Worm (Caenorhabditis elegans) whole organism, L4 larva: ENCODE results near the gene hpo-10.

ENCODE experiments used
- D1046.2 ChIP-seq: fragments of 200-800 bp; sonication (Bioruptor generic); IDR thresholded peaks from 2 replicates; pipeline ENCODE4 v1.3.6; 2022; ENCODE audit warnings: missing genetic modification characterization, missing compliant biosample characterization
- F10B5.3 ChIP-seq: sonication (generic microtip); optimal IDR thresholded peaks from 2 replicates; lab custom pipeline; 2016; ENCODE audit warnings: mild to moderate bottlenecking, missing genetic modification characterization, missing compliant biosample characterization
- F26F4.8 ChIP-seq: fragments of 200-800 bp; sonication (Bioruptor generic); conservative IDR thresholded peaks from 2 replicates; pipeline ENCODE4 v1.3.6; 2022; ENCODE audit warnings: missing genetic modification characterization, missing compliant biosample characterization
- T26A8.4 ChIP-seq: fragments of 200-800 bp; sonication (Bioruptor generic); IDR thresholded peaks from 2 replicates; pipeline ENCODE4 v1.3.6; 2022; ENCODE audit warnings: missing genetic modification characterization, missing compliant biosample characterization
- Y48G9A.11 ChIP-seq: fragments of 200-800 bp; sonication (Bioruptor generic); IDR thresholded peaks from 2 replicates; pipeline ENCODE4 v1.3.6; 2022; ENCODE audit warnings: missing genetic modification reagents, missing genetic modification characterization, missing compliant biosample characterization
- Y5F2A.4 ChIP-seq: fragments of 200-800 bp; sonication (Bioruptor generic); optimal IDR thresholded peaks from 2 replicates; lab custom pipeline; 2018; ENCODE audit warnings: mild to moderate bottlenecking, missing genetic modification characterization, missing compliant biosample characterization
- aha-1 ChIP-seq: fragments of 150-350 bp; peaks from one replicate; lab custom pipeline; 2014; ENCODE audit warnings: missing biosample characterization, missing genetic modification characterization
- ceh-20 ChIP-seq: fragments of 200-800 bp; sonication (Bioruptor generic); IDR thresholded peaks from 2 replicates; pipeline ENCODE4 v1.3.6; 2022; ENCODE audit warnings: missing genetic modification reagents, missing genetic modification characterization, missing compliant biosample characterization
- ceh-28 ChIP-seq: fragments of 150-350 bp; optimal IDR thresholded peaks from 2 replicates; lab custom pipeline; 2014; ENCODE audit warnings: missing biosample characterization, missing genetic modification reagents, missing genetic modification characterization
- ceh-44 ChIP-seq: fragments of 200-800 bp; sonication (Bioruptor generic); IDR thresholded peaks from 2 replicates; pipeline ENCODE4 v1.3.6; 2022; ENCODE audit warnings: missing genetic modification reagents, missing genetic modification characterization, missing compliant biosample characterization
- ceh-62 ChIP-seq: sonication (generic microtip); optimal IDR thresholded peaks from 2 replicates; lab custom pipeline; 2017; ENCODE audit warnings: missing biosample characterization, missing genetic modification characterization
- ceh-82 ChIP-seq: sonication (generic microtip); optimal IDR thresholded peaks from 2 replicates; lab custom pipeline; 2017; ENCODE audit warnings: missing biosample characterization, missing genetic modification characterization
- ctbp-1 ChIP-seq: fragments of 200-800 bp; sonication (Bioruptor generic); IDR thresholded peaks from 2 replicates; pipeline ENCODE4 v1.3.6; 2022; ENCODE audit warnings: missing genetic modification reagents, missing genetic modification characterization, missing compliant biosample characterization
- daf-12 ChIP-seq: fragments of 150-350 bp; optimal IDR thresholded peaks from 2 replicates; lab custom pipeline; 2014; ENCODE audit warnings: missing biosample characterization, missing genetic modification reagents, missing genetic modification characterization
- daf-16 ChIP-seq, 3 experiments: sonication (generic microtip); optimal IDR thresholded peaks; 2 replicates each; lab custom pipeline; 2016 to 2017; ENCODE audit warnings: missing genetic modification characterization in 3 of 3, missing genetic modification reagents in 3 of 3, mild to moderate bottlenecking in 2 of 3, missing compliant biosample characterization in 2 of 3, missing biosample characterization in 1 of 3, moderate library complexity in 1 of 3
- daf-19 ChIP-seq: fragments of 200-800 bp; sonication (Bioruptor generic); conservative IDR thresholded peaks from 2 replicates; pipeline ENCODE4 v1.3.6; 2022; ENCODE audit warnings: missing genetic modification characterization, missing compliant biosample characterization
- egl-43 ChIP-seq: fragments of 200-800 bp; sonication (Bioruptor generic); IDR thresholded peaks from 2 replicates; pipeline ENCODE4 v1.3.6; 2022; ENCODE audit warnings: missing genetic modification reagents, missing genetic modification characterization, missing compliant biosample characterization
- fkh-10 ChIP-seq: fragments of 150-350 bp; optimal IDR thresholded peaks from 2 replicates; lab custom pipeline; 2014; ENCODE audit warnings: missing biosample characterization, missing genetic modification reagents, missing genetic modification characterization
- fos-1 ChIP-seq: fragments of 150-350 bp; optimal IDR thresholded peaks from 2 replicates; lab custom pipeline; 2014; ENCODE audit warnings: missing biosample characterization, missing genetic modification characterization
- gei-8 ChIP-seq: fragments of 200-800 bp; sonication (Bioruptor generic); optimal IDR thresholded peaks from 2 replicates; lab custom pipeline; 2018; ENCODE audit warnings: mild to moderate bottlenecking, missing genetic modification characterization, missing compliant biosample characterization
- hlh-11 ChIP-seq: fragments of 200-800 bp; sonication (Bioruptor generic); optimal IDR thresholded peaks from 2 replicates; lab custom pipeline; 2018; ENCODE audit warnings: mild to moderate bottlenecking, missing genetic modification characterization, missing compliant biosample characterization
- hlh-30 ChIP-seq: sonication (generic microtip); optimal IDR thresholded peaks from 2 replicates; lab custom pipeline; 2017; ENCODE audit warnings: antibody characterized with exemption, mild to moderate bottlenecking, missing genetic modification characterization, missing compliant biosample characterization; ENCODE audit not compliant: insufficient read depth
- lin-13 ChIP-seq: fragments of 150-350 bp; optimal IDR thresholded peaks from 2 replicates; lab custom pipeline; 2014; ENCODE audit warnings: missing biosample characterization, missing genetic modification reagents, missing genetic modification characterization
- lin-29 ChIP-seq: fragments of 200-800 bp; sonication (Bioruptor generic); IDR thresholded peaks from 2 replicates; pipeline ENCODE4 v1.3.6; 2022; ENCODE audit warnings: missing genetic modification reagents, missing genetic modification characterization, missing compliant biosample characterization
- lin-38 ChIP-seq: fragments of 200-800 bp; sonication (Bioruptor generic); IDR thresholded peaks from 2 replicates; pipeline ENCODE4 v1.3.6; 2022; ENCODE audit warnings: missing genetic modification reagents, missing genetic modification characterization, missing compliant biosample characterization
- lin-39 ChIP-seq: fragments of 150-350 bp; optimal IDR thresholded peaks from 2 replicates; lab custom pipeline; 2014; ENCODE audit warnings: missing biosample characterization, missing genetic modification reagents, missing genetic modification characterization
- lsy-2 ChIP-seq, 2 experiments: fragments of 150-350 bp in 1 of 2; sonication (generic microtip) in 1 of 2; optimal IDR thresholded peaks; 2 replicates each; lab custom pipeline; 2014 to 2017; ENCODE audit warnings: missing biosample characterization in 2 of 2, missing genetic modification characterization in 2 of 2
- mdl-1 ChIP-seq, 2 experiments: fragments of 150-350 bp in 1 of 2; sonication (generic microtip) in 1 of 2; optimal IDR thresholded peaks; 2 replicates each; lab custom pipeline; 2014 to 2017; ENCODE audit warnings: missing biosample characterization in 2 of 2, missing genetic modification characterization in 2 of 2
- mdt-29 ChIP-seq: fragments of 200-800 bp; sonication (Bioruptor generic); IDR thresholded peaks from 2 replicates; pipeline ENCODE4 v1.3.6; 2022; ENCODE audit warnings: missing genetic modification reagents, missing genetic modification characterization, missing compliant biosample characterization
- mep-1 ChIP-seq: fragments of 150-350 bp; sonication (generic microtip); optimal IDR thresholded peaks from 3 replicates; lab custom pipeline; 2014; ENCODE audit warnings: missing biosample characterization, missing genetic modification characterization
- mes-2 ChIP-seq: sonication (generic microtip); optimal IDR thresholded peaks from 2 replicates; lab custom pipeline; 2016; ENCODE audit warnings: missing genotype, mild to moderate bottlenecking, missing genetic modification characterization, missing compliant biosample characterization; ENCODE audit not compliant: poor library complexity, severe bottlenecking
- nhr-10 ChIP-seq: fragments of 150-350 bp; optimal IDR thresholded peaks from 2 replicates; lab custom pipeline; 2014; ENCODE audit warnings: missing biosample characterization, missing genetic modification characterization
- nhr-102 ChIP-seq: sonication (generic microtip); optimal IDR thresholded peaks from 2 replicates; lab custom pipeline; 2016; ENCODE audit warnings: mild to moderate bottlenecking, missing genetic modification characterization, moderate library complexity, missing compliant biosample characterization
- nhr-111 ChIP-seq: fragments of 200-800 bp; sonication (Bioruptor generic); optimal IDR thresholded peaks from 2 replicates; lab custom pipeline; 2018; ENCODE audit warnings: mild to moderate bottlenecking, missing genetic modification characterization, missing compliant biosample characterization
- nhr-25 ChIP-seq: sonication (generic microtip); optimal IDR thresholded peaks from 2 replicates; lab custom pipeline; 2017; ENCODE audit warnings: missing genetic modification characterization, mild to moderate bottlenecking, missing compliant biosample characterization, antibody characterized with exemption, moderate library complexity, borderline replicate concordance; ENCODE audit not compliant: insufficient read depth
- nhr-76 ChIP-seq: fragments of 150-350 bp; optimal IDR thresholded peaks from 2 replicates; lab custom pipeline; 2014; ENCODE audit warnings: missing biosample characterization, missing genetic modification characterization
- nhr-77 ChIP-seq: fragments of 150-350 bp; optimal IDR thresholded peaks from 2 replicates; lab custom pipeline; 2014; ENCODE audit warnings: missing biosample characterization, missing genetic modification characterization
- pha-4 ChIP-seq, 2 experiments: fragments of 150-350 bp in 1 of 2; fragments of 200-800 bp in 1 of 2; sonication (Bioruptor generic) in 1 of 2; IDR thresholded peaks in 1 of 2; optimal IDR thresholded peaks in 1 of 2; 2 replicates each; pipeline versions ENCODE4 v1.3.6 to Lab custom; 2014 to 2022; ENCODE audit warnings: missing genetic modification characterization in 2 of 2, missing genetic modification reagents in 2 of 2, missing biosample characterization in 1 of 2, missing compliant biosample characterization in 1 of 2
- rbr-2 ChIP-seq: sonication (generic microtip); optimal IDR thresholded peaks from 2 replicates; lab custom pipeline; 2016; ENCODE audit warnings: missing genotype, missing genetic modification characterization, missing compliant biosample characterization
- set-16 ChIP-seq: fragments of 200-800 bp; sonication (Bioruptor generic); IDR thresholded peaks from 2 replicates; pipeline ENCODE4 v1.3.6; 2022; ENCODE audit warnings: missing genetic modification reagents, missing genetic modification characterization, missing compliant biosample characterization
- snpc-4 ChIP-seq: fragments of 150-350 bp; optimal IDR thresholded peaks from 2 replicates; lab custom pipeline; 2014; ENCODE audit warnings: missing biosample characterization, missing genetic modification characterization
- spr-3 ChIP-seq: fragments of 200-800 bp; sonication (Bioruptor generic); optimal IDR thresholded peaks from 2 replicates; lab custom pipeline; 2018; ENCODE audit warnings: mild to moderate bottlenecking, missing genetic modification characterization, missing compliant biosample characterization
- unc-130 ChIP-seq: sonication (generic microtip); optimal IDR thresholded peaks from 2 replicates; lab custom pipeline; 2016; ENCODE audit warnings: missing genetic modification reagents, missing genetic modification characterization, missing compliant biosample characterization
- unc-39 ChIP-seq: sonication (generic microtip); optimal IDR thresholded peaks from 2 replicates; lab custom pipeline; 2017; ENCODE audit warnings: missing biosample characterization, missing genetic modification characterization
- zfp-3 ChIP-seq: fragments of 200-800 bp; sonication (Bioruptor generic); conservative IDR thresholded peaks from 2 replicates; pipeline ENCODE4 v1.3.6; 2022; ENCODE audit warnings: missing genetic modification reagents, missing genetic modification characterization, missing compliant biosample characterization
- zip-2 ChIP-seq: fragments of 150-350 bp; optimal IDR thresholded peaks from 2 replicates; lab custom pipeline; 2014; ENCODE audit warnings: missing biosample characterization, missing genetic modification characterization

The hpo-10 gene

ce11 chrIII:5845483-5845882 is 33.8 kb upstream of the hpo-10 start (continued):
- TF ChIP-seq egl-43 (no peak), ctbp-1 (peak; percentile 74), F26F4.8 (GFP tag; lab: Robert Waterston, UW) (no peak), daf-12 (tag; lab: Kevin White, UChicago) (no peak), snpc-4 (tag; lab: Kevin White, UChicago) (no peak), rbr-2 (tag; lab: Kevin White, UChicago) (peak; percentile 86), Y5F2A.4 (no peak), unc-130 (GFP tag; lab: Kevin White, UChicago) (no peak), mes-2 (tag; lab: Kevin White, UChicago) (peak; percentile 30), hlh-11 (tag; lab: Kevin White, UChicago) (peak; percentile 43)

- TF ChIP-seq mdl-1 (tag; optimal IDR thresholded peaks at IDR 0.05; lab: Kevin White, UChicago) (peak in 1 of 2 experiments; percentile 20), fkh-10 (GFP tag; lab: Kevin White, UChicago) (peak; percentile 63), lsy-2 (tag; optimal IDR thresholded peaks at IDR 0.05; lab: Kevin White, UChicago) (peak in 1 of 2 experiments; percentile 21), hlh-30 (tag; lab: Kevin White, UChicago) (peak; percentile 4), zip-2 (tag; lab: Kevin White, UChicago) (no peak), aha-1 (tag; lab: Kevin White, UChicago) (peak; percentile 7), set-16 (GFP tag; lab: Robert Waterston, UW) (peak; percentile 10; the same call in 1 of the 2 replicates), mdt-29 (GFP tag; lab: Robert Waterston, UW) (no peak), ceh-44 (no peak)
Measured at ce11 chrIII:5846412-5846811, 32.9 kb upstream of the hpo-10 start.

- TF ChIP-seq gei-8 (GFP tag; lab: Kevin White, UChicago), result no peak
- TF ChIP-seq D1046.2 (GFP tag; lab: Robert Waterston, UW), result no peak
- 0 out of 2 replicates have a peak, but pooled peaks have one; percentile 9 for TF ChIP-seq T26A8.4 (GFP tag; lab: Robert Waterston, UW)
- TF ChIP-seq ceh-28 (tag; lab: Kevin White, UChicago), result no peak
- peak in 1 of 2 experiments; percentile 26 for TF ChIP-seq daf-16 (GFP tag; optimal IDR thresholded peaks at IDR 0.05; lab: Kevin White, UChicago)
- peak; percentile 31 for TF ChIP-seq daf-16 (tag; optimal IDR thresholded peaks at IDR 0.05; lab: Kevin White, UChicago)
- no peak for TF ChIP-seq nhr-111 (GFP tag; lab: Kevin White, UChicago)
- TF ChIP-seq ceh-82 (tag; lab: Kevin White, UChicago), result no peak
- TF ChIP-seq lin-39 (tag; lab: Kevin White, UChicago), result no peak
- TF ChIP-seq nhr-77 (tag; lab: Kevin White, UChicago), result no peak
- TF ChIP-seq mep-1 (tag; lab: Kevin White, UChicago), result peak; percentile 42
- TF ChIP-seq hlh-30 (tag; lab: Kevin White, UChicago), result peak; percentile 23
- TF ChIP-seq nhr-76 (tag; lab: Kevin White, UChicago), result no peak
- TF ChIP-seq Y48G9A.11, result no peak
- TF ChIP-seq ceh-20 (GFP tag; lab: Robert Waterston, UW), result no peak
- TF ChIP-seq F10B5.3 (tag; lab: Kevin White, UChicago), result no peak
- no peak for TF ChIP-seq ctbp-1
- TF ChIP-seq unc-39 (tag; lab: Kevin White, UChicago), result no peak
- no peak for TF ChIP-seq lin-29 (GFP tag; lab: Robert Waterston, UW)
- no peak for TF ChIP-seq mdl-1 (tag; optimal IDR thresholded peaks at IDR 0.05; lab: Kevin White, UChicago)
- TF ChIP-seq fos-1 (tag; lab: Kevin White, UChicago), result no peak
- peak; percentile 65 for TF ChIP-seq zfp-3
- TF ChIP-seq lin-13 (GFP tag; lab: Kevin White, UChicago), result peak; percentile 7
- TF ChIP-seq ceh-62 (tag; lab: Kevin White, UChicago), result no peak
- TF ChIP-seq daf-19 (GFP tag; lab: Robert Waterston, UW), result 0 out of 2 replicates have a peak, but pooled peaks have one; percentile 13
- TF ChIP-seq Y5F2A.4, result peak; percentile 22
- no peak for TF ChIP-seq nhr-25
- TF ChIP-seq spr-3 (GFP tag; lab: Kevin White, UChicago), result no peak
- TF ChIP-seq pha-4 (GFP tag; IDR thresholded peaks at IDR 0.05; lab: Robert Waterston, UW), result peak; percentile 34; the same call in 1 of the 2 replicates
- no peak for TF ChIP-seq pha-4 (tag; optimal IDR thresholded peaks at IDR 0.05; lab: Kevin White, UChicago)
- no peak for TF ChIP-seq unc-130 (GFP tag; lab: Kevin White, UChicago)
- TF ChIP-seq nhr-10 (tag; lab: Kevin White, UChicago), result no peak
- peak; percentile 36 for TF ChIP-seq nhr-102 (tag; lab: Kevin White, UChicago)
- peak; percentile 75 for TF ChIP-seq lin-38 (GFP tag; lab: Robert Waterston, UW)
Measured at ce11 chrIII:5853240-5853639, 26.0 kb upstream of the hpo-10 start, which contains the start of gene ddx-23. TSS of gene ddx-23 (minus strand) at chrIII:5853269.
